Worm (Caenorhabditis elegans) whole organism, mixed stage, embryonic: ENCODE measurements around the gene Y38F2AR.10.

Experiments used
- M03D4.4 ChIP-seq: sonication (generic microtip); optimal IDR thresholded peaks from 2 replicates; lab custom pipeline; 2017; ENCODE audit warnings: mild to moderate bottlenecking, missing genetic modification characterization, missing compliant biosample characterization
- ceh-83 ChIP-seq: fragments of 200-800 bp; sonication (Bioruptor generic); optimal IDR thresholded peaks from 2 replicates; lab custom pipeline; 2018; ENCODE audit warnings: mild to moderate bottlenecking, missing genetic modification characterization, missing compliant biosample characterization
- ces-1 ChIP-seq: fragments of 150-350 bp; optimal IDR thresholded peaks from 2 replicates; lab custom pipeline; 2014; ENCODE audit warnings: missing biosample characterization, missing genetic modification reagents, missing genetic modification characterization
- elt-3 ChIP-seq: fragments of 150-350 bp; optimal IDR thresholded peaks from 2 replicates; lab custom pipeline; 2014; ENCODE audit warnings: missing biosample characterization, missing genetic modification characterization
- flh-1 ChIP-seq: fragments of 200-800 bp; sonication (Bioruptor generic); optimal IDR thresholded peaks from 2 replicates; lab custom pipeline; 2018; ENCODE audit warnings: mild to moderate bottlenecking, missing genetic modification characterization, moderate library complexity, missing compliant biosample characterization
- lin-13 ChIP-seq: fragments of 150-350 bp; optimal IDR thresholded peaks from 2 replicates; lab custom pipeline; 2014; ENCODE audit warnings: missing biosample characterization, missing genetic modification characterization
- lin-32 ChIP-seq: fragments of 200-800 bp; sonication (Bioruptor generic); optimal IDR thresholded peaks from 2 replicates; lab custom pipeline; 2018; ENCODE audit warnings: mild to moderate bottlenecking, missing genetic modification characterization, missing compliant biosample characterization
- mep-1 ChIP-seq: fragments of 150-350 bp; optimal IDR thresholded peaks from 2 replicates; lab custom pipeline; 2017; ENCODE audit warnings: missing biosample characterization, missing genetic modification reagents, missing genetic modification characterization, inconsistent platforms
- mls-2 ChIP-seq: sonication (generic microtip); optimal IDR thresholded peaks from 2 replicates; lab custom pipeline; 2016; ENCODE audit warnings: mild to moderate bottlenecking, missing genetic modification characterization, moderate library complexity, missing compliant biosample characterization
- nhr-12 ChIP-seq: fragments of 150-350 bp; optimal IDR thresholded peaks from 2 replicates; lab custom pipeline; 2014; ENCODE audit warnings: missing biosample characterization, missing genetic modification characterization
- nhr-76 ChIP-seq: sonication (generic microtip); optimal IDR thresholded peaks from 2 replicates; lab custom pipeline; 2017; ENCODE audit warnings: missing biosample characterization, missing genetic modification characterization
- sptf-1 ChIP-seq: sonication (generic microtip); optimal IDR thresholded peaks from 2 replicates; lab custom pipeline; 2017; ENCODE audit warnings: mild to moderate bottlenecking, missing genetic modification characterization, moderate library complexity, missing compliant biosample characterization
- unc-120 ChIP-seq: sonication (generic microtip); optimal IDR thresholded peaks from 2 replicates; lab custom pipeline; 2017; ENCODE audit warnings: missing genetic modification characterization, missing compliant biosample characterization; ENCODE audit not compliant: poor library complexity, severe bottlenecking
- unc-62 ChIP-seq: fragments of 150-350 bp; optimal IDR thresholded peaks from 2 replicates; lab custom pipeline; 2014; ENCODE audit warnings: missing biosample characterization, missing genetic modification reagents, missing genetic modification characterization
- zip-8 ChIP-seq: fragments of 150-350 bp; optimal IDR thresholded peaks from 2 replicates; lab custom pipeline; 2014; ENCODE audit warnings: missing biosample characterization, missing genetic modification characterization
- ztf-11 ChIP-seq: fragments of 150-350 bp; optimal IDR thresholded peaks from 2 replicates; lab custom pipeline; 2014; ENCODE audit warnings: missing biosample characterization, missing genetic modification characterization

Y38F2AR.10 gene

DNA sequence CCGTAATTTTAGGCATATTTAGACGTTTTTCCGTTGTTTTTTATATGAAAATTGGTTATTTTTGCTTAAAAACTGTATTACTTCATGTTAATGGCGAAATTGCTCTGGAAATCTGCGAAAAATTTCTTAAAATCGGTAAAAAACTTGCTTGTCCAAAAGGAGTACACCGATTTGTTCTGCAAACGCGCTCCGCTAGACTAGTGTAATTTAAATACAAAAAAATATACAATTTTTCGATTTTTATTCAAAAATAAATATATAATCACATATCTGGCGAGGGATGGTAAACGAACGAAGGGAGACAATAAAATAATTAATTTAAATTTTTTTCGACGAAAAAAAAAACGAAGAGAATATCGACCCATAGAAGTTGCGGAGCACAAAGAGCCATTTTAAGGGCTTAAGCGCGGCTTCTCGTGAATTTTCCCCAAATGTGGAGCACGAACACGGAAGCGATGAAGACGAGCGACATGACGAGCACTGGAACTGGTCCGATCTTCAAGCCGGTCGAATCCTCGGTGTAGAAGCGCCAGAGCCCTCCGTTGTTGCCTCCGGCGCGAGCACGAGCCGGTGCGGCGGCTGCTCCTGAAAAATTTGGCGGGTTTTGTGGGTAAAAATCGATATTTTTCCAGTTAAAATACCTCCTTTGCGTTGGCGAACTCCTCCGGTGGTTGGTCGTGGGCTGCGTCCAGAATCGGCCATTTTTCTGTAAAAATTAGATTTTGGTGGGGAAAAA, 11.2 kb downstream of the Y38F2AR.10 start, which contains the start of gene sec-61.B:
Gene sec-61.B, minus strand, starts transcription at position 706 of the 736 bp plus-strand sequence.
- TF ChIP-seq ces-1 (GFP tag; lab: Kevin White, UChicago), result no peak
- no peak for TF ChIP-seq nhr-12 (tag; lab: Kevin White, UChicago)
- no peak for TF ChIP-seq zip-8 (tag; lab: Kevin White, UChicago)
- no peak for TF ChIP-seq M03D4.4 (tag; lab: Kevin White, UChicago)
- TF ChIP-seq ztf-11 (tag; lab: Kevin White, UChicago), result no peak
- TF ChIP-seq flh-1 (GFP tag; lab: Kevin White, UChicago), result no peak
- TF ChIP-seq sptf-1 (tag; lab: Kevin White, UChicago), result no peak
- no peak for TF ChIP-seq ceh-83 (GFP tag; lab: Kevin White, UChicago)
- TF ChIP-seq mls-2 (tag; lab: Kevin White, UChicago), result no peak
- TF ChIP-seq unc-120 (tag; lab: Kevin White, UChicago), result no peak
- no peak for TF ChIP-seq lin-32 (GFP tag; lab: Kevin White, UChicago)
- TF ChIP-seq nhr-76 (tag; lab: Kevin White, UChicago), result no peak

DNA sequence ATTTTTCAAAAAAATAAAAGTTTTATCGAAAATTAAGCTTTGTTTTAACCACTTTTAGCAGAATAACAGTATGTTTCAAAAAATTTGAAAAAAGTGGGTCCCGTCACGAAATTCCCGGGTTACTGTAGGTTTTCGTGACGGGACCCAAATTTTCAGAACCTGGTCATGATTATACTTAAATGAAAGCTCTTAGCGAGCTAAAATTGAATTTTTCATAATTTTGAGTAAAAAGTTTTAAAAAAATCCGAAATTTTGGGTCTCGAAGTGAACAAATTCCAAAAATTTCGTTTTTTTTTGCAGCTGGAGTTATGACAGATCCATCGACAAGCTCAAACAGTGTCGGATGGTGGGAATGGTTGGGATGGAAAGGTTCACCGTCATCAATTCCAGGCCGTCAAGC, 15.6 kb downstream of the Y38F2AR.10 start, which contains the start of gene Y38F2AR.3:
Gene Y38F2AR.3, plus strand, starts transcription at position 301 of the 400 bp plus-strand sequence.
- TF ChIP-seq unc-62 (GFP tag; lab: Kevin White, UChicago), result no peak
- TF ChIP-seq, all 35 proteins: peak for 0

DNA sequence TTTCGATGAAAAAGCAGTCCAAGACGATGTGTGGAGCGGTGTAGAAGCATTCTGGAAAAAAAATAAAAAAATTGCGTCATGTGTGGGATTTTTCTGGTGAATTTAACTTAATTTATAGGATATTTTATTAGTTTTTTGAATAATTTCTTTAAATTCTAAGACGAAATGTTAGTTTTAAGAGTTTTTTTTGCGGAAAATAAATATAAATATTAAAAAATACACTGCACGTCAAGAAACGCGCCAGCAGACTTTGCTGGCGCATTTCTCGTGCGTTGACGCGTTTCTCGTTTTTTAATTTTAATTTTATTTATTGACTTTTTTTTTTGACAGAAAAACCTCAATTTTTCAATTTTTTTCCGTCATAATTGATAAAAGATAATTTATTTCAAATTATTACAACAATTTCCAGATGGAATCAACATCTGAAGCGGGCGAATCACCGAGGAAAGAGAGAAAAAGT, 50.4 kb downstream of the Y38F2AR.10 start, which contains the start of the genes ppgn-1 and tftc-1:
Gene ppgn-1, minus strand, starts transcription at position 51 of the 460 bp plus-strand sequence.
Gene tftc-1, plus strand, starts transcription at position 410 of the 460 bp plus-strand sequence.
- TF ChIP-seq elt-3 (tag; lab: Kevin White, UChicago) (no peak), lin-13 (tag; lab: Kevin White, UChicago) (peak; percentile 13), mep-1 (peak; percentile 28), ces-1 (GFP tag; lab: Kevin White, UChicago) (peak; percentile 81)
